Worm (Caenorhabditis elegans) whole organism, late embryonic: ENCODE results near the gene oac-39.

ENCODE experiments used
- nhr-11 ChIP-seq: fragments of 150-350 bp; optimal IDR thresholded peaks from 2 replicates; lab custom pipeline; 2014; ENCODE audit warnings: missing biosample characterization, missing genetic modification characterization
- sox-2 ChIP-seq: fragments of 200-800 bp; sonication (Bioruptor generic); IDR thresholded peaks from 2 replicates; pipeline ENCODE4 v1.3.6; 2022; ENCODE audit warnings: missing genetic modification reagents, missing genetic modification characterization, missing compliant biosample characterization
- tbx-7 ChIP-seq: sonication (generic microtip); optimal IDR thresholded peaks from 2 replicates; lab custom pipeline; 2016; ENCODE audit warnings: missing genotype, missing genetic modification characterization, missing compliant biosample characterization

- no peak for TF ChIP-seq nhr-11
- TF ChIP-seq sox-2 (GFP tag; lab: Robert Waterston, UW): no peak
- no peak for TF ChIP-seq tbx-7
Observed at ce11 chrV:242518-242917, 9.0 kb downstream of the oac-39 start, which contains the start of gene R02C2.7.
